Worm (Caenorhabditis elegans) whole organism, mixed stage, embryonic: Measurements from ENCODE around the gene C35A5.5.

Source experiments
- elt-3 ChIP-seq: fragments of 150-350 bp; optimal IDR thresholded peaks from 2 replicates; lab custom pipeline; 2014; ENCODE audit warnings: missing biosample characterization, missing genetic modification characterization
- hlh-1 ChIP-seq: fragments of 150-350 bp; optimal IDR thresholded peaks from 2 replicates; lab custom pipeline; 2014; ENCODE audit warnings: missing biosample characterization, missing genetic modification reagents, missing genetic modification characterization
- mab-5 ChIP-seq: fragments of 150-350 bp; optimal IDR thresholded peaks from 2 replicates; lab custom pipeline; 2014; ENCODE audit warnings: missing biosample characterization, missing genetic modification characterization
- nhr-237 ChIP-seq: fragments of 150-350 bp; optimal IDR thresholded peaks from 2 replicates; lab custom pipeline; 2014; ENCODE audit warnings: missing biosample characterization, missing genetic modification characterization
- unc-62 ChIP-seq: fragments of 150-350 bp; optimal IDR thresholded peaks from 2 replicates; lab custom pipeline; 2014; ENCODE audit warnings: missing biosample characterization, missing genetic modification reagents, missing genetic modification characterization

DNA sequence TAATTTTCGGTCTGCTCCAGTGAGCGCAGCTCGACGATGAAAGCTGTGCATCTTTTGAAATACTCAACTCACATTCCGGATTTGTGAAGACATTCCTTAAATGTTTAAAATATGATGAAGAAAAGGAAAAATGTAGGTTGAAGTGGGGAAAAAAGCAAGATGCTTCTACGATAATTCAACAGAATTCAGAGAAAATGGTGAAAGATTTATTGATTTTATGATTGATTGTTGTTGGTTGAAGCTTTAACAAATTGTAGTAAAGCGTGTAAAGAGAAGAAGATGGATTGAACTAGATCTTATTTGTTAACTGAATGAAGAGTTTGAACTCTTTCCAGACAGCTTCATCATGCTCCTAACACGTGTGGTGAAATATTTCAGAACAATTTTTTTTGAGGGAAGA lies 15.7 kb upstream of the C35A5.5 start, which contains the start of gene ncx-5:
- TF ChIP-seq hlh-1: no peak
- no peak for TF ChIP-seq elt-3
- TF ChIP-seq unc-62 (GFP tag; lab: Kevin White, UChicago): no peak
- TF ChIP-seq nhr-237: no peak
- no peak for TF ChIP-seq mab-5 (tag; lab: Kevin White, UChicago)
